Worm (Caenorhabditis elegans): ENCODE measurements around the gene col-185.

DNA sequence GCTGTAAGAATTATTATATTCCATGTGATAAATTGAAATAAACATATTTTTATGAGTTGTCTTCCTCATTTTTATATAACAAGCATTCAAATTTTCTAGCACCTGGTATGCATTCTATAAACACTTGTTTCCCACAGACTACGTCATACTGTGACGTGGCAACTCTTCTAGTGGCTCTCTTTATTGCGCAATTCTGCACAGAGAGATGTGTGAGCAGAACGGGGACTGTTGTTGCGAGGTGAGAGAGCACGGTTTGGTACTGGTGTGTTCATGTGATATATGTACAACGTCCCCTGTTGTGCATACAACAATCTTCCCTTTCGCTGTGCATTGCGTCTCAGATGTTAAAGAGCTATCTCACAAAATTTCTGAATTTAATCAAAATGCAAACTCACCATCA lies 14.2 kb upstream of the col-185 start:
- TF ChIP-seq him-1 (tag; optimal IDR thresholded peaks at IDR 0.05), result no peak
- no peak for TF ChIP-seq dao-5 (tag; optimal IDR thresholded peaks at IDR 0.05)
